Fruit fly (Drosophila melanogaster) whole organism, pupa: ENCODE data around the gene Cap-D2.

Source experiments
- CG32121 ChIP-seq: fragments of 200-800 bp; sonication (Bioruptor generic); IDR thresholded peaks from 2 replicates; pipeline ENCODE4 v1.3.6; 2022; ENCODE audit warnings: missing biosample characterization, missing genetic modification characterization
- CG8301 ChIP-seq: fragments of 200-800 bp; sonication (Bioruptor generic); optimal IDR thresholded peaks from 2 replicates; lab custom pipeline; 2018; ENCODE audit warnings: missing biosample characterization, mild to moderate bottlenecking, missing genetic modification characterization

dm6 chr3R:29711434-29711833 lies 36.0 kb downstream of the Cap-D2 start:
- no peak for TF ChIP-seq CG8301 (tag; lab: Kevin White, UChicago)
- TF ChIP-seq CG32121 (GFP tag; lab: Robert Waterston, UW), result no peak
